Fruit fly (Drosophila melanogaster): Measurements from ENCODE around the gene CG14609.

Gene CG14609

dm6 chr3R:7186242-7187092 is 14.3 kb upstream of the CG14609 start, which contains the start of the genes CG10055 and lap:
Gene CG10055, minus strand, starts transcription at chr3R:7186673.
Gene lap, plus strand, starts transcription at chr3R:7186994.
- TF ChIP-seq HLHmδ (GFP tag; optimal IDR thresholded peaks at IDR 0.05) (peak; percentile 4), Sry-δ (GFP tag; optimal IDR thresholded peaks at IDR 0.05) (peak; percentile 66), CG11560 (tag; IDR thresholded peaks at IDR 0.05) (no peak), wdn (GFP tag; IDR thresholded peaks at IDR 0.05) (no peak), gfzf (GFP tag; optimal IDR thresholded peaks at IDR 0.05) (peak; percentile 93), pb (GFP tag; optimal IDR thresholded peaks at IDR 0.05) (no peak), hth (optimal IDR thresholded peaks at IDR 0.05) (no peak), CG2129 (GFP tag; IDR thresholded peaks at IDR 0.05; ENCODE audit: partially characterized antibody) (no peak), klu (GFP tag; IDR thresholded peaks at IDR 0.05) (no peak), CG9797 (GFP tag; optimal IDR thresholded peaks at IDR 0.05) (peak; percentile 55), CG3407 (GFP tag; optimal IDR thresholded peaks at IDR 0.05) (no peak), Six4 (GFP tag; optimal IDR thresholded peaks at IDR 0.05) (no peak), CG2712 (tag; optimal IDR thresholded peaks at IDR 0.05) (no peak), CG13296 (GFP tag; optimal IDR thresholded peaks at IDR 0.05) (no peak), nmo (GFP tag; optimal IDR thresholded peaks at IDR 0.05) (peak; percentile 57), knrl (GFP tag; IDR thresholded peaks at IDR 0.05; ENCODE audit: partially characterized antibody) (no peak), NfI (GFP tag; optimal IDR thresholded peaks at IDR 0.05) (peak; percentile 11), Hsf (GFP tag; optimal IDR thresholded peaks at IDR 0.05) (no peak), CG42726 (GFP tag; IDR thresholded peaks at IDR 0.05; ENCODE audit: partially characterized antibody) (no peak), Sox100B (GFP tag; optimal IDR thresholded peaks at IDR 0.05) (no peak), CG32767 (GFP tag; IDR thresholded peaks at IDR 0.05) (no peak), HLH4C (GFP tag; IDR thresholded peaks at IDR 0.05; ENCODE audit: partially characterized antibody) (no peak; the same call in 1 of the 3 replicates), CG12299 (tag; optimal IDR thresholded peaks at IDR 0.05) (no peak), CG34224 (GFP tag; IDR thresholded peaks at IDR 0.05; ENCODE audit: partially characterized antibody) (no peak), crol (GFP tag; IDR thresholded peaks at IDR 0.05) (peak; percentile 93), ATbp (GFP tag; optimal IDR thresholded peaks at IDR 0.05) (no peak), CG16813 (GFP tag; IDR thresholded peaks at IDR 0.05; ENCODE audit: partially characterized antibody) (peak; percentile 52; the same call in 2 of the 3 replicates), cas (GFP tag; IDR thresholded peaks at IDR 0.05) (no peak), zen (tag; optimal IDR thresholded peaks at IDR 0.05) (no peak), org-1 (GFP tag; optimal IDR thresholded peaks at IDR 0.05) (no peak), row (GFP tag; IDR thresholded peaks at IDR 0.05) (peak; percentile 50), HmgZ (tag; optimal IDR thresholded peaks at IDR 0.05) (no peak), Ravus (GFP tag; IDR thresholded peaks at IDR 0.05) (no peak), CG30403 (GFP tag; optimal IDR thresholded peaks at IDR 0.05) (no peak), Sin3A (optimal IDR thresholded peaks at IDR 0.05) (peak; percentile 61), otp (GFP tag; IDR thresholded peaks at IDR 0.05) (no peak), run (tag; optimal IDR thresholded peaks at IDR 0.05) (no peak), CG31441 (GFP tag; IDR thresholded peaks at IDR 0.05) (no peak), shn (GFP tag; optimal IDR thresholded peaks at IDR 0.05) (no peak), CG12769 (tag; optimal IDR thresholded peaks at IDR 0.05) (no peak), unc-4 (GFP tag; IDR thresholded peaks at IDR 0.05; ENCODE audit: partially characterized antibody) (peak; percentile 42; the same call in 1 of the 2 replicates), CG17385 (GFP tag; optimal IDR thresholded peaks at IDR 0.05) (peak; percentile 94), CG12659 (GFP tag; optimal IDR thresholded peaks at IDR 0.05) (peak; percentile 71), ro (GFP tag; IDR thresholded peaks at IDR 0.05) (no peak), nom (GFP tag; optimal IDR thresholded peaks at IDR 0.05) (no peak), CG5245 (GFP tag; optimal IDR thresholded peaks at IDR 0.05) (no peak), CG15073 (GFP tag; optimal IDR thresholded peaks at IDR 0.05) (no peak), tap (tag; optimal IDR thresholded peaks at IDR 0.05) (no peak), corto (GFP tag; optimal IDR thresholded peaks at IDR 0.05) (no peak)

Measured in whole organism, embryonic.